Worm (Caenorhabditis elegans): ENCODE measurements around the gene nspb-7.

nspb-7 gene

DNA sequence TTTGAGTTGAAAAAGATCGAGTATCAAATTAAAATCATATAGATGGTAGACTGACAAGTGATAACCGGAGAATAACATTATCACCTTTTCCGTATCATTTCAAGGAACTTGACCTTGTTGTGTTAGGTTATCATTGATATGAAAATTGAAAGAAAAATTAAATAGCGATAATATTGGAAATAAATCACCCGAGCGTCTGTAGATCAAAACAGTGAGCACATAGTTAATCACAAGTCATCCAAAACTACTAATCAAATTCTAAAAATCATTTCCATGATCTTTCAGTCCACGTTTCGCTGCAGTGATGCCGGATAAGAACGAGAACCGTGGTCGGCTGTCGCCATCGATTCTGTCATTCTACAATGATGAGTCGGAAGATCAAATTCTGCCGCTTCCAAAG lies 41.7 kb downstream of the nspb-7 start:
- TF ChIP-seq aptf-2 (GFP tag; conservative IDR thresholded peaks at IDR 0.05) (no peak), hlh-12 (tag; optimal IDR thresholded peaks at IDR 0.05) (no peak), ztf-28 (GFP tag; IDR thresholded peaks at IDR 0.05) (no peak), ceh-91 (GFP tag; IDR thresholded peaks at IDR 0.05) (no peak), hlh-26 (GFP tag; conservative IDR thresholded peaks at IDR 0.05) (no peak), nhr-120 (GFP tag; IDR thresholded peaks at IDR 0.05) (no peak), ztf-25 (GFP tag; IDR thresholded peaks at IDR 0.05) (no peak), rpc-1 (optimal IDR thresholded peaks at IDR 0.05) (no peak), rpc-1 (tag; optimal IDR thresholded peaks at IDR 0.05) (no peak), lin-54 (GFP tag; optimal IDR thresholded peaks at IDR 0.05) (no peak), gei-17 (GFP tag; optimal IDR thresholded peaks at IDR 0.05) (no peak), hmg-1.2 (GFP tag; IDR thresholded peaks at IDR 0.05) (no peak), attf-6 (GFP tag; IDR thresholded peaks at IDR 0.05) (no peak), zim-3 (tag; optimal IDR thresholded peaks at IDR 0.05) (no peak), F52B5.7 (tag; optimal IDR thresholded peaks at IDR 0.05) (no peak), lin-35 (GFP tag; optimal IDR thresholded peaks at IDR 0.05) (no peak), snpc-4 (GFP tag; optimal IDR thresholded peaks at IDR 0.05) (no peak), snpc-4 (tag; optimal IDR thresholded peaks at IDR 0.05) (no peak), lsy-27 (tag; optimal IDR thresholded peaks at IDR 0.05; ENCODE audit: borderline replicate concordance, insufficient read depth) (no peak)

DNA sequence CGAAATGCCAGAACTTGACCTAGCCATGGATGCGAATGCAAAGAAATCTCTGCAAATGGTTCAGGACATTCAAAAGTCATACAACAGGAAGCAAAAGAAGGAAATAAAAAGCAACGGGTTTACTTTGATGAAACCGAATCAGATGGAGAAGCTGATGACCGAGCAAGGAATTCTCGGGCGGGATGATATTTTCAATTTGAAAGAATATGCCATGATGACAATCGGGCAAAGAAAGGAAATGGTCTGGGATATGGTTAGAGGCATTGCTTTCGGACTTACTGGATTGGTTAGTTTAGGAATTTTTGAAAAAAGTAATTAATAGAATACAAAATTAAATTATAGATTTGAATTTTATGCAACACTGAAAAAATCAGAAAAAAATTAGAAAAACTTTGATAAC lies 42.6 kb downstream of the nspb-7 start:
- no peak for TF ChIP-seq snpc-3.4 (tag; optimal IDR thresholded peaks at IDR 0.05)
- TF ChIP-seq snpc-4 (GFP tag; optimal IDR thresholded peaks at IDR 0.05): no peak
- TF ChIP-seq snpc-4 (tag; optimal IDR thresholded peaks at IDR 0.05): no peak
- no peak for TF ChIP-seq ceh-27 (GFP tag; optimal IDR thresholded peaks at IDR 0.05)
- no peak for TF ChIP-seq cebp-1 (GFP tag; IDR thresholded peaks at IDR 0.05)
- TF ChIP-seq cebp-1 (tag; optimal IDR thresholded peaks at IDR 0.05): no peak
- TF ChIP-seq hlh-26 (GFP tag; conservative IDR thresholded peaks at IDR 0.05): no peak
- TF ChIP-seq F57A8.1 (GFP tag; optimal IDR thresholded peaks at IDR 0.05): no peak
- no peak for TF ChIP-seq lin-35 (GFP tag; optimal IDR thresholded peaks at IDR 0.05)
- TF ChIP-seq ets-4 (GFP tag; optimal IDR thresholded peaks at IDR 0.05): no peak
- no peak for TF ChIP-seq ceh-58 (GFP tag; IDR thresholded peaks at IDR 0.05)
- no peak for TF ChIP-seq F39B2.1 (GFP tag; IDR thresholded peaks at IDR 0.05)
- no peak for TF ChIP-seq dpl-1 (GFP tag; optimal IDR thresholded peaks at IDR 0.05)
- no peak for TF ChIP-seq C06A6.2 (GFP tag; conservative IDR thresholded peaks at IDR 0.05)
- no peak for TF ChIP-seq F33H1.4 (GFP tag; IDR thresholded peaks at IDR 0.05)
- TF ChIP-seq F52B5.7 (tag; optimal IDR thresholded peaks at IDR 0.05): no peak
- no peak for TF ChIP-seq Y95B8A.8 (GFP tag; IDR thresholded peaks at IDR 0.05)
- TF ChIP-seq cebp-2 (GFP tag; IDR thresholded peaks at IDR 0.05): no peak
- TF ChIP-seq madf-10 (tag; optimal IDR thresholded peaks at IDR 0.05): no peak
- no peak for TF ChIP-seq C17E4.6 (GFP tag; IDR thresholded peaks at IDR 0.05)

DNA sequence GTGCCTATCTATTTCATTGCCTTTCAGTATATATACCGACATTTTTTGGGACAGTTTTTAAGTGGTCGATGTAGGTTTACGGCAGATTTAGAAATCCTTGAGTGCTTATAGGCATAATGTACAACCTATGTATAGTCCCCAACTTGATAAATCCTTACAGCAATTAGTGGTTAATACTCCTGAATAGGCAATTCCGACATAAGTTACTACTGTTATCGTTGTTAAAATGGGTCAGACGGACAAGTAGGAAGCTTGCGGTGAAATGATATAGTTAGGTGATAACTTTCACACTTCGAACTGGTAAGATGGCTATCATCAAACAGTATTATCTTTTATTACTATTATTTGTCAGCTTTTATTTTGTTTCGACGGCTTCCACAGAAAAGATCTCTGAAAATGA lies 44.6 kb downstream of the nspb-7 start, which contains the start of gene mltn-10:
mltn-10 (plus strand) TSS at position 301 of the 400 bp plus-strand sequence.
- TF ChIP-seq bed-2 (GFP tag; IDR thresholded peaks at IDR 0.05) (no peak), C17E4.6 (GFP tag; IDR thresholded peaks at IDR 0.05) (no peak), B0261.1 (tag; optimal IDR thresholded peaks at IDR 0.05) (no peak), bed-1 (GFP tag; IDR thresholded peaks at IDR 0.05) (no peak), F57A8.1 (GFP tag; optimal IDR thresholded peaks at IDR 0.05) (no peak), hlh-26 (GFP tag; conservative IDR thresholded peaks at IDR 0.05) (no peak), ceh-79 (tag; optimal IDR thresholded peaks at IDR 0.05) (no peak), hrde-1 (tag; optimal IDR thresholded peaks at IDR 0.05; ENCODE audit: borderline replicate concordance) (no peak), atf-7 (tag; optimal IDR thresholded peaks at IDR 0.05) (no peak), hsf-1 (GFP tag; IDR thresholded peaks at IDR 0.05) (no peak), cebp-2 (GFP tag; IDR thresholded peaks at IDR 0.05) (no peak), D2030.7 (GFP tag; IDR thresholded peaks at IDR 0.05) (no peak), pha-4 (tag; optimal IDR thresholded peaks at IDR 0.05) (no peak), F57C9.4 (tag; optimal IDR thresholded peaks at IDR 0.05) (no peak), snpc-1.3 (tag; optimal IDR thresholded peaks at IDR 0.05; ENCODE audit: insufficient read depth) (no peak), ztf-28 (GFP tag; IDR thresholded peaks at IDR 0.05) (no peak), ceh-40 (GFP tag; IDR thresholded peaks at IDR 0.05) (no peak), cebp-1 (GFP tag; IDR thresholded peaks at IDR 0.05) (no peak), cebp-1 (tag; optimal IDR thresholded peaks at IDR 0.05) (no peak), ztf-3 (GFP tag; optimal IDR thresholded peaks at IDR 0.05) (no peak)

Measured in whole organism, young adult.